Worm (Caenorhabditis elegans): Measurements from ENCODE around the gene Y38E10A.33.

Gene Y38E10A.33

DNA sequence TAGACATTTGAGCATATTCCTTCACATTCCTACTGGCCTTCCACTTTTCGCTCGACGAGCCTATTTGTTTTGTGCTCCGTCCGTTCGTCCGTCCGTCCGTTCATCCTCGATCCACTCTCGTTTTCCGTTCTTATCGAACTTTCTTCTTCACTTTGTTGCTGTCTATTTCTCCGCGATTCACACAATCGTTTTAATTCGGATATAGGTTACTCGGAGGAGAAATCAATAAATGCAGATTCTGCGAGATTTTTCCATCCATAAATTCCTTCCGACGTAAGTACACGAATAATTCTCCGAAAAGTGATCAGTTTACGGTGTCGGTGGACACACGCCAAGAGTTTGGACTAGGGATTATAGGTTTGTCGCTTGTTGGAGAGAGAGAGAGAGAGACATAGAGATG is 13.2 kb upstream of the Y38E10A.33 start:
- TF ChIP-seq tab-1 (GFP tag; IDR thresholded peaks at IDR 0.05) (no peak), klf-2 (GFP tag; conservative IDR thresholded peaks at IDR 0.05) (no peak), ref-1 (GFP tag; conservative IDR thresholded peaks at IDR 0.05) (no peak), med-1 (GFP tag; optimal IDR thresholded peaks at IDR 0.05; ENCODE audit: insufficient read depth) (no peak), T22C8.4 (GFP tag; IDR thresholded peaks at IDR 0.05) (no peak), ztf-29 (GFP tag; IDR thresholded peaks at IDR 0.05) (no peak), cog-1 (tag; optimal IDR thresholded peaks at IDR 0.05) (no peak), ztf-23 (GFP tag; IDR thresholded peaks at IDR 0.05) (no peak), flt-1 (GFP tag; IDR thresholded peaks at IDR 0.05) (no peak)

ce11 chrII:12691351-12691750 is 11.9 kb upstream of the Y38E10A.33 start:
- TF ChIP-seq klf-2 (GFP tag; conservative IDR thresholded peaks at IDR 0.05) (no peak), flt-1 (GFP tag; IDR thresholded peaks at IDR 0.05) (no peak), ref-1 (GFP tag; conservative IDR thresholded peaks at IDR 0.05) (no peak), med-1 (GFP tag; optimal IDR thresholded peaks at IDR 0.05; ENCODE audit: insufficient read depth) (no peak), T22C8.4 (GFP tag; IDR thresholded peaks at IDR 0.05) (no peak), tab-1 (GFP tag; IDR thresholded peaks at IDR 0.05) (no peak), cog-1 (tag; optimal IDR thresholded peaks at IDR 0.05) (no peak), ztf-29 (GFP tag; IDR thresholded peaks at IDR 0.05) (no peak), ztf-23 (GFP tag; IDR thresholded peaks at IDR 0.05) (no peak)

ce11 chrII:12690905-12691304 is 11.5 kb upstream of the Y38E10A.33 start:
- TF ChIP-seq ztf-23 (GFP tag; IDR thresholded peaks at IDR 0.05) (no peak), klf-2 (GFP tag; conservative IDR thresholded peaks at IDR 0.05) (no peak), ztf-29 (GFP tag; IDR thresholded peaks at IDR 0.05) (no peak), tab-1 (GFP tag; IDR thresholded peaks at IDR 0.05) (no peak), ref-1 (GFP tag; conservative IDR thresholded peaks at IDR 0.05) (no peak), flt-1 (GFP tag; IDR thresholded peaks at IDR 0.05) (no peak), T22C8.4 (GFP tag; IDR thresholded peaks at IDR 0.05) (no peak), med-1 (GFP tag; optimal IDR thresholded peaks at IDR 0.05; ENCODE audit: insufficient read depth) (no peak), cog-1 (tag; optimal IDR thresholded peaks at IDR 0.05) (no peak)

DNA sequence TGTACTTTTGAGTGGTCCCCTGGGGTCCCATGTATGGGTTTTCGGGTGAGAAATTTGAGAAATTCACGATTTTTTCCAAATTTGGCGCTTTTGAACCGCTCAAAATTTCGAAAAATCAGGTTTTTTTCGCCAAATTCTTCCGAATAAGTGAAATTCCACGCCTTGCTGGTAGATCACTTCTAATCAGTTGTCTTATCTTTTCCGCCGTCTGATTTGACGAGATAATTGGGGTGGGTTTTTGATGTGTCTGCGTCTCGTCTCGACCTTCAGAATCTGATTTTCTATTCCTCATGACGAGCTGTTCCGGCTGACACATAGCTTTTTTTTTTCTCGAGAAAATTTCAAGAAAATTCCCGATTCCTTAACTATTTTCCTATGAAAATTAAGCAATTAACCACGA is 9.9 kb upstream of the Y38E10A.33 start:
- no peak for TF ChIP-seq med-1 (GFP tag; optimal IDR thresholded peaks at IDR 0.05; ENCODE audit: insufficient read depth)

ce11 chrII:12678867-12679134 is 645 bp downstream of the Y38E10A.33 start, which contains the start of gene Y38E10A.24:
TSS of gene Y38E10A.24 (plus strand) at chrII:12679035.
- TF ChIP-seq ref-1 (GFP tag; conservative IDR thresholded peaks at IDR 0.05) (no peak), flt-1 (GFP tag; IDR thresholded peaks at IDR 0.05) (no peak), ztf-29 (GFP tag; IDR thresholded peaks at IDR 0.05) (no peak), med-1 (GFP tag; optimal IDR thresholded peaks at IDR 0.05; ENCODE audit: insufficient read depth) (no peak), T22C8.4 (GFP tag; IDR thresholded peaks at IDR 0.05) (no peak), tab-1 (GFP tag; IDR thresholded peaks at IDR 0.05) (no peak), ztf-23 (GFP tag; IDR thresholded peaks at IDR 0.05) (no peak), cog-1 (tag; optimal IDR thresholded peaks at IDR 0.05) (no peak), klf-2 (GFP tag; conservative IDR thresholded peaks at IDR 0.05) (no peak)

- TF ChIP-seq T22C8.4 (GFP tag; IDR thresholded peaks at IDR 0.05): peak; percentile 56; the same call in 1 of the 2 replicates
- TF ChIP-seq cog-1 (tag; optimal IDR thresholded peaks at IDR 0.05): peak; percentile 14
- peak; percentile 82 for TF ChIP-seq flt-1 (GFP tag; IDR thresholded peaks at IDR 0.05)
- 0 out of 2 replicates have a peak, but pooled peaks have one; percentile 60 for TF ChIP-seq ztf-23 (GFP tag; IDR thresholded peaks at IDR 0.05)
- no peak for TF ChIP-seq med-1 (GFP tag; optimal IDR thresholded peaks at IDR 0.05; ENCODE audit: insufficient read depth)
- no peak for TF ChIP-seq ref-1 (GFP tag; conservative IDR thresholded peaks at IDR 0.05)
- TF ChIP-seq tab-1 (GFP tag; IDR thresholded peaks at IDR 0.05): peak; percentile 74
- TF ChIP-seq ztf-29 (GFP tag; IDR thresholded peaks at IDR 0.05): no peak; the same call in 1 of the 2 replicates
- 0 out of 2 replicates have a peak, but pooled peaks have one; percentile 55 for TF ChIP-seq klf-2 (GFP tag; conservative IDR thresholded peaks at IDR 0.05)
Observed at ce11 chrII:12677975-12678866, 1.2 kb downstream of the Y38E10A.33 start.

ce11 chrII:12677710-12677974 is 1.8 kb downstream of the Y38E10A.33 start, which contains the start of gene Y38E10A.22:
TSS of gene Y38E10A.22 (minus strand) at chrII:12677810.
- TF ChIP-seq klf-2 (GFP tag; conservative IDR thresholded peaks at IDR 0.05) (no peak), med-1 (GFP tag; optimal IDR thresholded peaks at IDR 0.05; ENCODE audit: insufficient read depth) (no peak), ref-1 (GFP tag; conservative IDR thresholded peaks at IDR 0.05) (no peak)

ce11 chrII:12673311-12673710 is 6.1 kb downstream of the Y38E10A.33 start:
- no peak for TF ChIP-seq flt-1 (GFP tag; IDR thresholded peaks at IDR 0.05)
- TF ChIP-seq ztf-29 (GFP tag; IDR thresholded peaks at IDR 0.05): no peak
- no peak for TF ChIP-seq ref-1 (GFP tag; conservative IDR thresholded peaks at IDR 0.05)
- TF ChIP-seq cog-1 (tag; optimal IDR thresholded peaks at IDR 0.05): no peak
- TF ChIP-seq tab-1 (GFP tag; IDR thresholded peaks at IDR 0.05): no peak
- TF ChIP-seq ztf-23 (GFP tag; IDR thresholded peaks at IDR 0.05): no peak
- TF ChIP-seq klf-2 (GFP tag; conservative IDR thresholded peaks at IDR 0.05): no peak
- TF ChIP-seq T22C8.4 (GFP tag; IDR thresholded peaks at IDR 0.05): no peak
- TF ChIP-seq med-1 (GFP tag; optimal IDR thresholded peaks at IDR 0.05; ENCODE audit: insufficient read depth): no peak

DNA sequence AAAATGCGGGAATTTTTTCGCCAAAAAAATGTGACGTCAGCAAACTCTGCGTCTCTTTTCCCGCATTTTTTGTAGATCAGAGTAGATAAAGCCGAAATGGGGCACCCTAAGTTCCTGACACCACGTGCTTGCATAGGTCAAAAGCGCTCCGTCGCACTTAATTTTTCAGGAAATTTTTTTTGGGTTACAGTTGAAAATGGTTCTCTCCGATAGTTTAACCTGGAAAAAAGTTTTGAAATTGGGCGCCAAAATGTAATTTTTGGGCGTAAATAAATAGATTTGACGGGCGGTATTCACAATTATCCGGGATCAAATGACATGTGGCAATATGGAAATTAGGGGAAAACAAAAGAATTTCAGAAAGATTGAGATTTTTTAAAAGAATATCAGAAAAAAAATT is 6.9 kb downstream of the Y38E10A.33 start:
- TF ChIP-seq cog-1 (tag; optimal IDR thresholded peaks at IDR 0.05): no peak
- no peak for TF ChIP-seq ztf-23 (GFP tag; IDR thresholded peaks at IDR 0.05)
- TF ChIP-seq klf-2 (GFP tag; conservative IDR thresholded peaks at IDR 0.05): no peak
- TF ChIP-seq tab-1 (GFP tag; IDR thresholded peaks at IDR 0.05): no peak
- no peak for TF ChIP-seq T22C8.4 (GFP tag; IDR thresholded peaks at IDR 0.05)
- TF ChIP-seq med-1 (GFP tag; optimal IDR thresholded peaks at IDR 0.05; ENCODE audit: insufficient read depth): no peak
- no peak for TF ChIP-seq ref-1 (GFP tag; conservative IDR thresholded peaks at IDR 0.05)
- no peak for TF ChIP-seq flt-1 (GFP tag; IDR thresholded peaks at IDR 0.05)

DNA sequence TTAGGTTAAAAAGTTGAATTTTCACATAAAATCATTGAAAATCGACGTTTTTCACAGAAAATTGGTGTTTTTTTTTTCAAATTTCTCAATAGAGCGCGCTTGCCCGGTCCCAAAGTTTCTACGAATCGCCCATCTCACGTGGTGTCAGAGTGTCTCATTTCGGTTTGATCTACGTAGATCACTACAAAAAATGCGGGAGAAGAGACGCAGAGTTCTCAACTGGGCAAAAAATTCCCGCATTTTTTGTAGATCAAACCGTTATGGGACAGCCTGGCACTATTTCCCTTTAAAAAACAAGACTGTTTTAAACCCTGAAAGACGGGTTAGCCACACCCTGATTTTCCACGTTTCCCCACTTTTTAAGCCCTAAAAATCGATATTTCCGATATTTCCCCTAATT is 7.6 kb downstream of the Y38E10A.33 start:
- no peak for TF ChIP-seq flt-1 (GFP tag; IDR thresholded peaks at IDR 0.05)
- no peak for TF ChIP-seq T22C8.4 (GFP tag; IDR thresholded peaks at IDR 0.05)
- TF ChIP-seq ref-1 (GFP tag; conservative IDR thresholded peaks at IDR 0.05): no peak
- TF ChIP-seq med-1 (GFP tag; optimal IDR thresholded peaks at IDR 0.05; ENCODE audit: insufficient read depth): no peak
- TF ChIP-seq ztf-23 (GFP tag; IDR thresholded peaks at IDR 0.05): no peak
- TF ChIP-seq tab-1 (GFP tag; IDR thresholded peaks at IDR 0.05): no peak
- TF ChIP-seq cog-1 (tag; optimal IDR thresholded peaks at IDR 0.05): no peak
